Fruit fly (Drosophila melanogaster) whole organism, embryonic: Measurements from ENCODE around the gene Gr5a.

ENCODE experiments used
- Antp ChIP-seq: fragments of 200-800 bp; sonication (Bioruptor generic); optimal IDR thresholded peaks from 3 replicates; lab custom pipeline; 2016; ENCODE audit warnings: missing biosample characterization, missing genetic modification characterization
- B-H2 ChIP-seq: fragments of 200-800 bp; sonication (Bioruptor generic); optimal IDR thresholded peaks from 2 replicates; lab custom pipeline; 2018; ENCODE audit warnings: missing biosample characterization, mild to moderate bottlenecking, missing genetic modification characterization
- BEAF-32 ChIP-seq: fragments of 200-800 bp; sonication (Bioruptor generic); optimal IDR thresholded peaks from 3 replicates; lab custom pipeline; 2017; ENCODE audit warnings: missing biosample characterization, missing genetic modification characterization, mild to moderate bottlenecking, moderate library complexity, missing genetic modification reagents
- CG11247 ChIP-seq: fragments of 200-800 bp; sonication (Bioruptor generic); IDR thresholded peaks from 2 replicates; pipeline ENCODE4 v1.3.6; 2022; ENCODE audit warnings: missing biosample characterization, missing genetic modification characterization
- CG12071 ChIP-seq: fragments of 200-800 bp; sonication (Bioruptor generic); optimal IDR thresholded peaks from 3 replicates; lab custom pipeline; 2018; ENCODE audit warnings: missing biosample characterization, mild to moderate bottlenecking, missing genetic modification characterization
- CG12659 ChIP-seq: fragments of 200-800 bp; sonication (Bioruptor generic); optimal IDR thresholded peaks from 3 replicates; lab custom pipeline; 2017; ENCODE audit warnings: mild to moderate bottlenecking, missing biosample characterization, missing genetic modification reagents, missing genetic modification characterization
- CG14014 ChIP-seq: fragments of 200-800 bp; sonication (Bioruptor generic); IDR thresholded peaks from 2 replicates; pipeline ENCODE4 v1.3.6; 2022; ENCODE audit warnings: missing biosample characterization, missing genetic modification characterization
- CG16863 ChIP-seq: fragments of 200-800 bp; sonication (Bioruptor generic); optimal IDR thresholded peaks from 3 replicates; lab custom pipeline; 2016; ENCODE audit warnings: missing biosample characterization, missing genetic modification characterization
- CG18764 ChIP-seq: fragments of 200-800 bp; sonication (Bioruptor generic); optimal IDR thresholded peaks from 3 replicates; lab custom pipeline; 2016; ENCODE audit warnings: missing biosample characterization, missing genetic modification characterization
- CG2875 ChIP-seq: fragments of 200-800 bp; sonication (Bioruptor generic); optimal IDR thresholded peaks from 2 replicates; lab custom pipeline; 2017; ENCODE audit warnings: missing biosample characterization, mild to moderate bottlenecking, missing genetic modification characterization, missing genetic modification reagents
- CG3838 ChIP-seq: fragments of 200-800 bp; sonication (Bioruptor generic); optimal IDR thresholded peaks from 3 replicates; lab custom pipeline; 2016; ENCODE audit warnings: missing biosample characterization, missing genetic modification characterization
- CG4404 ChIP-seq: fragments of 200-800 bp; sonication (Bioruptor generic); IDR thresholded peaks from 2 replicates; pipeline ENCODE4 v1.3.6; 2022; ENCODE audit warnings: missing biosample characterization, missing genetic modification characterization
- CG6272 ChIP-seq: fragments of 200-800 bp; sonication (Bioruptor generic); IDR thresholded peaks from 2 replicates; pipeline ENCODE4 v1.3.6; 2022; ENCODE audit warnings: missing biosample characterization, missing genetic modification characterization
- CG7271 ChIP-seq: fragments of 200-800 bp; sonication (Bioruptor generic); optimal IDR thresholded peaks from 2 replicates; lab custom pipeline; 2018; ENCODE audit warnings: missing biosample characterization, mild to moderate bottlenecking, missing genetic modification characterization, moderate library complexity
- CG7928 ChIP-seq: fragments of 200-800 bp; sonication (Bioruptor generic); optimal IDR thresholded peaks from 2 replicates; lab custom pipeline; 2017; ENCODE audit warnings: missing biosample characterization, mild to moderate bottlenecking, missing genetic modification characterization
- CG9215 ChIP-seq: fragments of 200-800 bp; sonication (Bioruptor generic); IDR thresholded peaks from 2 replicates; pipeline ENCODE4 v1.3.6; 2022; ENCODE audit warnings: missing biosample characterization, missing genetic modification characterization
- CG9797 ChIP-seq: fragments of 200-800 bp; sonication (Bioruptor generic); optimal IDR thresholded peaks from 3 replicates; lab custom pipeline; 2018; ENCODE audit warnings: missing biosample characterization, mild to moderate bottlenecking, missing genetic modification characterization
- Camta ChIP-seq: fragments of 200-800 bp; sonication (Bioruptor generic); optimal IDR thresholded peaks from 2 replicates; lab custom pipeline; 2016; ENCODE audit warnings: missing biosample characterization, missing genetic modification characterization
- Dad ChIP-seq: fragments of 200-800 bp; sonication (Bioruptor generic); optimal IDR thresholded peaks from 3 replicates; lab custom pipeline; 2016; ENCODE audit warnings: missing biosample characterization, missing genetic modification characterization
- Doc2 ChIP-seq: fragments of 200-800 bp; sonication (Bioruptor generic); IDR thresholded peaks from 2 replicates; pipeline ENCODE4 v1.3.6; 2022; ENCODE audit warnings: missing biosample characterization, missing genetic modification characterization
- HLH4C ChIP-seq: fragments of 200-800 bp; sonication (Bioruptor generic); IDR thresholded peaks from 3 replicates; pipeline ENCODE4 v1.3.6; 2022; ENCODE audit warnings: missing biosample characterization, missing genetic modification characterization; ENCODE audit not compliant: partially characterized antibody
- Hr39 ChIP-seq: fragments of >200 bp; optimal IDR thresholded peaks from 2 replicates; lab custom pipeline; 2017
- Lpt ChIP-seq: fragments of >200 bp; optimal IDR thresholded peaks from 2 replicates; lab custom pipeline; 2018; ENCODE audit warnings: missing biosample characterization, missing genetic modification characterization
- MBD-R2 ChIP-seq: fragments of 200-800 bp; sonication (Bioruptor generic); IDR thresholded peaks from 2 replicates; pipeline ENCODE4 v1.3.6; 2022; ENCODE audit warnings: missing biosample characterization, missing genetic modification characterization
- MESR4 ChIP-seq: fragments of 200-800 bp; sonication (Bioruptor generic); optimal IDR thresholded peaks from 2 replicates; lab custom pipeline; 2018; ENCODE audit warnings: missing biosample characterization, mild to moderate bottlenecking, missing genetic modification characterization, moderate library complexity
- Oli ChIP-seq: fragments of 200-800 bp; sonication (Bioruptor generic); optimal IDR thresholded peaks from 2 replicates; lab custom pipeline; 2018; ENCODE audit warnings: missing biosample characterization, mild to moderate bottlenecking, missing genetic modification characterization, moderate library complexity
- PHDP ChIP-seq: fragments of 200-800 bp; sonication (Bioruptor generic); optimal IDR thresholded peaks from 3 replicates; lab custom pipeline; 2018; ENCODE audit warnings: missing biosample characterization, mild to moderate bottlenecking, missing genetic modification characterization, moderate library complexity
- Poxn ChIP-seq: fragments of 200-800 bp; sonication (Bioruptor generic); IDR thresholded peaks from 2 replicates; pipeline ENCODE4 v1.3.6; 2022; ENCODE audit warnings: missing biosample characterization, missing genetic modification characterization
- Spps ChIP-seq: fragments of 200-800 bp; sonication (Bioruptor generic); optimal IDR thresholded peaks from 2 replicates; lab custom pipeline; 2018; ENCODE audit warnings: missing biosample characterization, mild to moderate bottlenecking, missing genetic modification characterization
- YL-1 ChIP-seq: fragments of 200-800 bp; sonication (Bioruptor generic); optimal IDR thresholded peaks from 3 replicates; lab custom pipeline; 2017; ENCODE audit warnings: missing biosample characterization, mild to moderate bottlenecking, missing genetic modification characterization
- ac ChIP-seq: fragments of 200-800 bp; sonication (Bioruptor generic); optimal IDR thresholded peaks from 3 replicates; lab custom pipeline; 2017; ENCODE audit warnings: missing biosample characterization, mild to moderate bottlenecking, missing genetic modification characterization
- ara ChIP-seq: fragments of 200-800 bp; sonication (Bioruptor generic); IDR thresholded peaks from 2 replicates; pipeline ENCODE4 v1.3.6; 2022; ENCODE audit warnings: missing biosample characterization, missing genetic modification characterization
- croc ChIP-seq: fragments of 200-800 bp; sonication (Bioruptor generic); conservative IDR thresholded peaks from 3 replicates; pipeline ENCODE4 v1.3.6; 2022; ENCODE audit warnings: missing biosample characterization, missing genetic modification characterization
- crol ChIP-seq: fragments of 200-800 bp; sonication (Bioruptor generic); IDR thresholded peaks from 2 replicates; pipeline ENCODE4 v1.3.6; 2022; ENCODE audit warnings: missing biosample characterization, missing genetic modification characterization
- danr ChIP-seq: fragments of 200-800 bp; sonication (Bioruptor generic); IDR thresholded peaks from 2 replicates; pipeline ENCODE4 v1.3.6; 2022; ENCODE audit warnings: missing biosample characterization, missing genetic modification characterization
- dmrt99B ChIP-seq: fragments of 200-800 bp; sonication (Bioruptor generic); optimal IDR thresholded peaks from 2 replicates; lab custom pipeline; 2018; ENCODE audit warnings: missing biosample characterization, mild to moderate bottlenecking, missing genetic modification characterization, moderate library complexity
- fd102C ChIP-seq: fragments of 200-800 bp; sonication (Bioruptor generic); optimal IDR thresholded peaks from 2 replicates; lab custom pipeline; 2018; ENCODE audit warnings: missing biosample characterization, mild to moderate bottlenecking, missing genetic modification characterization, moderate library complexity
- jumu ChIP-seq: fragments of 200-800 bp; sonication (Bioruptor generic); optimal IDR thresholded peaks from 3 replicates; lab custom pipeline; 2016; ENCODE audit warnings: missing biosample characterization, missing genetic modification characterization
- knrl ChIP-seq: fragments of 200-800 bp; sonication (Bioruptor generic); IDR thresholded peaks from 3 replicates; pipeline ENCODE4 v1.3.6; 2022; ENCODE audit warnings: missing biosample characterization, missing genetic modification characterization; ENCODE audit not compliant: partially characterized antibody
- lilli ChIP-seq: fragments of 200-800 bp; sonication (Bioruptor generic); optimal IDR thresholded peaks from 3 replicates; lab custom pipeline; 2016; ENCODE audit warnings: missing biosample characterization, missing genetic modification characterization
- nmo ChIP-seq: fragments of 200-800 bp; sonication (Bioruptor generic); optimal IDR thresholded peaks from 2 replicates; lab custom pipeline; 2018; ENCODE audit warnings: missing biosample characterization, mild to moderate bottlenecking, missing genetic modification characterization, moderate library complexity
- p53 ChIP-seq: fragments of 200-800 bp; sonication (Bioruptor generic); optimal IDR thresholded peaks from 2 replicates; lab custom pipeline; 2016; ENCODE audit warnings: missing biosample characterization, missing genetic modification characterization
- pfk ChIP-seq: fragments of 200-800 bp; sonication (Bioruptor generic); optimal IDR thresholded peaks from 2 replicates; lab custom pipeline; 2018; ENCODE audit warnings: missing biosample characterization, mild to moderate bottlenecking, missing genetic modification characterization, moderate library complexity
- run ChIP-seq: fragments of 200-800 bp; sonication (Bioruptor generic); optimal IDR thresholded peaks from 3 replicates; lab custom pipeline; 2018; ENCODE audit warnings: missing biosample characterization, mild to moderate bottlenecking, missing genetic modification characterization
- sim ChIP-seq: fragments of 200-800 bp; sonication (Bioruptor generic); IDR thresholded peaks from 2 replicates; pipeline ENCODE4 v1.3.6; 2022; ENCODE audit warnings: missing biosample characterization, missing genetic modification characterization
- sna ChIP-seq: fragments of 200-800 bp; sonication (Bioruptor generic); IDR thresholded peaks from 2 replicates; pipeline ENCODE4 v1.3.6; 2022; ENCODE audit warnings: missing biosample characterization, missing genetic modification characterization; ENCODE audit not compliant: partially characterized antibody
- sr ChIP-seq: fragments of 200-800 bp; sonication (Bioruptor generic); IDR thresholded peaks from 3 replicates; pipeline ENCODE4 v1.3.6; 2022; ENCODE audit warnings: missing biosample characterization, missing genetic modification characterization
- stc ChIP-seq: fragments of 200-800 bp; sonication (Bioruptor generic); IDR thresholded peaks from 2 replicates; pipeline ENCODE4 v1.3.6; 2022; ENCODE audit warnings: missing biosample characterization, missing genetic modification characterization
- toy ChIP-seq: fragments of 200-800 bp; sonication (Bioruptor generic); IDR thresholded peaks from 2 replicates; pipeline ENCODE4 v1.3.6; 2022; ENCODE audit warnings: missing biosample characterization, missing genetic modification characterization
- twi ChIP-seq: fragments of 200-800 bp; optimal IDR thresholded peaks from 2 replicates; lab custom pipeline; 2019; ENCODE audit warnings: missing biosample characterization, mild to moderate bottlenecking, missing genetic modification characterization, moderate library complexity
- zfh2 ChIP-seq: fragments of 200-800 bp; sonication (Bioruptor generic); optimal IDR thresholded peaks from 2 replicates; lab custom pipeline; 2016; ENCODE audit warnings: missing biosample characterization, missing genetic modification characterization

Gene Gr5a

DNA sequence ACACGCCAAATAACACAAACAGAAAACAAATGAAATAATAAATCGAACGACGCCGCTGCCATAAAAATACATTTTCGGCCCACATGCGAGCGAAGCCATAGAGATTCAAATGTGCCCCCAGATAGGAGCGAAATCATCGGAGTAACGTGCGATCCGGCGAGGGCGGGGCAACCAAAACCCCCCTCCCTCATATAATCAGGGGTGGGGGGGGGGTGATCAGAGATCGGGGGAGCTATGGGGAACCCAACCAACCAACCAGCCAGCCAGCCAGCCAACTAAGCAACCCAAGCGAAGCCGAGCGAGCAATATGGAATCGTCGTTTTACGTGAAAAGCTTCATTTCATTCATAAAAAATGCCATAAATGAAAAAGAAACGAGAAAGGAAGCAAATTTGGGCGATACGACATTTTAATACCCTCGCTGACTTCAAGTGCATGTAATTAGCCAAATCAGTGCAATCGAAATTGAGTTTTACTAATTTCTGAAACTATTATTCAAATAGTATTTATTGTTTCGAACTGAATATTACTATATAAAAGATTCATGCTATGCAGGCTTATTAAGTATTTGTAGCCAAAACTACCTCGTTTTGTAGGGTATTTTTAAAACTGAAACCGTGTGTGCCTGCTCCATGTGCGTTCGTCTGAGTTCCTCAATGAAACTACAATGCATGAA is 19.5 kb downstream of the Gr5a start (continued):
- TF ChIP-seq danr (GFP tag; lab: Robert Waterston, UW) (0 out of 2 replicates have a peak, but pooled peaks have one; percentile 32), Antp (GFP tag; lab: Kevin White, UChicago) (peak; percentile 21), CG9215 (GFP tag; lab: Robert Waterston, UW) (no peak), ac (GFP tag; lab: Kevin White, UChicago) (no peak), Doc2 (no peak), sim (no peak), HLH4C (GFP tag; lab: Robert Waterston, UW) (0 out of 3 replicates have a peak, but pooled peaks have one; percentile 12), croc (peak; percentile 48; the same call in 2 of the 3 replicates), knrl (no peak), CG9797 (GFP tag; lab: Kevin White, UChicago) (no peak), CG12659 (GFP tag; lab: Kevin White, UChicago) (peak; percentile 3), lilli (GFP tag; lab: Kevin White, UChicago) (peak; percentile 70), crol (GFP tag; lab: Robert Waterston, UW) (peak; percentile 95), zfh2 (GFP tag; lab: Kevin White, UChicago) (no peak), Camta (GFP tag; lab: Kevin White, UChicago) (no peak), Oli (tag; lab: Kevin White, UChicago) (peak; percentile 81), CG16863 (GFP tag; lab: Kevin White, UChicago) (peak; percentile 41), Poxn (no peak), B-H2 (GFP tag; lab: Kevin White, UChicago) (no peak), fd102C (GFP tag; lab: Kevin White, UChicago) (no peak), Hr39 (lab: Kevin White, UChicago) (no peak), CG4404 (GFP tag; lab: Robert Waterston, UW) (no peak), CG12071 (GFP tag; lab: Kevin White, UChicago) (peak; percentile 40), CG7271 (tag; lab: Kevin White, UChicago) (no peak), twi (tag; lab: Kevin White, UChicago) (no peak), nmo (GFP tag; lab: Kevin White, UChicago) (peak; percentile 79), stc (peak; percentile 54), Dad (GFP tag; lab: Kevin White, UChicago) (peak; percentile 4), CG18764 (GFP tag; lab: Kevin White, UChicago) (peak; percentile 27), toy (GFP tag; lab: Robert Waterston, UW) (no peak), ara (GFP tag; lab: Robert Waterston, UW) (no peak), YL-1 (no peak), CG11247 (no peak), Lpt (GFP tag; lab: Kevin White, UChicago) (no peak), MBD-R2 (GFP tag; lab: Robert Waterston, UW) (no peak), dmrt99B (tag; lab: Kevin White, UChicago) (peak; percentile 81), CG2875 (GFP tag; lab: Kevin White, UChicago) (peak; percentile 41), p53 (GFP tag; lab: Kevin White, UChicago) (no peak), CG14014 (GFP tag; lab: Robert Waterston, UW) (no peak), pfk (GFP tag; lab: Kevin White, UChicago) (no peak), MESR4 (GFP tag; lab: Kevin White, UChicago) (no peak), jumu (GFP tag; lab: Kevin White, UChicago) (no peak), Spps (tag; lab: Kevin White, UChicago) (peak; percentile 15), PHDP (tag; lab: Kevin White, UChicago) (peak; percentile 74), BEAF-32 (GFP tag; lab: Kevin White, UChicago) (no peak), CG6272 (GFP tag; lab: Robert Waterston, UW) (no peak), run (tag; lab: Kevin White, UChicago) (peak; percentile 38), sna (GFP tag; lab: Robert Waterston, UW) (no peak), CG7928 (no peak), CG3838 (no peak), sr (peak; percentile 49)
